Fruit fly (Drosophila melanogaster): ENCODE measurements around the gene mAChR-B.

DNA sequence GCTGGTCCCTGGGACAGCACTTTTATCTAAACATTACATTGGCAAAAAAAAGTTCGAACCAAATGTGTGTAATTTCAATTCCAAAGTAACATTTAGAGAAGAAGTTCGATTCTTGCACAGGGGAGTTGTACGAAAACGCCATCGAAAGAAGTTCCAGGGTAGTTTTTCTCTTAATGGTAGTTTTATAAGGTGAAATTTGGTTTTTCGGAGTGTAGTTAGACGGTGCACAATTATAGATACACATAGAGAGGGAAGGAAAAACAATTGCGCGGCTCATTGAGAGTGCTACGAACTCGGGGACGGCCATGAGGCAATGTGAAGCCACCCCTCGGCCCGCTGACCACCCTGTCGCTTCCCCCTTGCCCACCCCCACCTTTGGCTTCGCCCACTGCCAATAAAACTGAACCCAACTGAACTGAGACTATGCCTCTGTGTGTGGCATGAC, 51.1 kb downstream of the mAChR-B start:
- TF ChIP-seq CG34367 (tag; optimal IDR thresholded peaks at IDR 0.05) (peak; percentile 6), CG4496 (GFP tag; IDR thresholded peaks at IDR 0.05) (peak; percentile 85), fd96Ca (GFP tag; IDR thresholded peaks at IDR 0.05) (peak; percentile 86), CG8159 (tag; optimal IDR thresholded peaks at IDR 0.05) (no peak), Pif1A (GFP tag; optimal IDR thresholded peaks at IDR 0.05) (peak; percentile 53), CG17806 (tag; optimal IDR thresholded peaks at IDR 0.05) (peak; percentile 28), CG8301 (tag; optimal IDR thresholded peaks at IDR 0.05) (peak; percentile 68), gl (tag; optimal IDR thresholded peaks at IDR 0.05) (no peak), CG9948 (tag; optimal IDR thresholded peaks at IDR 0.05) (peak; percentile 22), CG10348 (GFP tag; IDR thresholded peaks at IDR 0.05) (0 out of 2 replicates have a peak, but pooled peaks have one; percentile 4), EcR (GFP tag; optimal IDR thresholded peaks at IDR 0.05) (peak; percentile 24), CG14655 (GFP tag; optimal IDR thresholded peaks at IDR 0.05) (peak; percentile 79), CG15710 (tag; optimal IDR thresholded peaks at IDR 0.05) (no peak)

All from whole organism, pupa.